Fruit fly (Drosophila melanogaster) whole organism, pupa: ENCODE results near the gene CG7950.

Experiments
- CG10348 ChIP-seq: fragments of 200-800 bp; sonication (Bioruptor generic); IDR thresholded peaks from 2 replicates; pipeline ENCODE4 v1.3.6; 2022; ENCODE audit warnings: missing biosample characterization, missing genetic modification characterization
- CG12605 ChIP-seq: fragments of 200-800 bp; sonication (Bioruptor generic); IDR thresholded peaks from 2 replicates; pipeline ENCODE4 v1.3.6; 2022; ENCODE audit warnings: missing biosample characterization, missing genetic modification characterization
- CG13204 ChIP-seq: fragments of 200-800 bp; sonication (Bioruptor generic); optimal IDR thresholded peaks from 2 replicates; lab custom pipeline; 2018; ENCODE audit warnings: missing biosample characterization, mild to moderate bottlenecking, missing genetic modification characterization, moderate library complexity
- CG14655 ChIP-seq: fragments of 200-800 bp; sonication (Bioruptor generic); optimal IDR thresholded peaks from 3 replicates; lab custom pipeline; 2017; ENCODE audit warnings: mild to moderate bottlenecking, missing biosample characterization, missing genetic modification reagents, missing genetic modification characterization
- CG15710 ChIP-seq: fragments of 200-800 bp; sonication (Bioruptor generic); optimal IDR thresholded peaks from 2 replicates; lab custom pipeline; 2018; ENCODE audit warnings: missing biosample characterization, mild to moderate bottlenecking, missing genetic modification characterization, moderate library complexity
- CG17806 ChIP-seq: fragments of 200-800 bp; sonication (Bioruptor generic); optimal IDR thresholded peaks from 2 replicates; lab custom pipeline; 2018; ENCODE audit warnings: missing biosample characterization, mild to moderate bottlenecking, missing genetic modification characterization, moderate library complexity
- CG32121 ChIP-seq: fragments of 200-800 bp; sonication (Bioruptor generic); IDR thresholded peaks from 2 replicates; pipeline ENCODE4 v1.3.6; 2022; ENCODE audit warnings: missing biosample characterization, missing genetic modification characterization
- CG34367 ChIP-seq: fragments of 200-800 bp; sonication (Bioruptor generic); optimal IDR thresholded peaks from 2 replicates; lab custom pipeline; 2018; ENCODE audit warnings: missing biosample characterization, mild to moderate bottlenecking, missing genetic modification characterization
- CG4496 ChIP-seq: fragments of 200-800 bp; sonication (Bioruptor generic); IDR thresholded peaks from 3 replicates; pipeline ENCODE4 v1.3.6; 2022; ENCODE audit warnings: missing biosample characterization, missing genetic modification characterization
- CG8159 ChIP-seq: fragments of 200-800 bp; sonication (Bioruptor generic); optimal IDR thresholded peaks from 3 replicates; lab custom pipeline; 2018; ENCODE audit warnings: missing biosample characterization, mild to moderate bottlenecking, missing genetic modification characterization, moderate library complexity
- CG8301 ChIP-seq: fragments of 200-800 bp; sonication (Bioruptor generic); optimal IDR thresholded peaks from 2 replicates; lab custom pipeline; 2018; ENCODE audit warnings: missing biosample characterization, mild to moderate bottlenecking, missing genetic modification characterization
- CG9948 ChIP-seq: fragments of 200-800 bp; sonication (Bioruptor generic); optimal IDR thresholded peaks from 2 replicates; lab custom pipeline; 2018; ENCODE audit warnings: missing biosample characterization, mild to moderate bottlenecking, missing genetic modification characterization, moderate library complexity
- D1 ChIP-seq: fragments of 200-800 bp; sonication (Bioruptor generic); optimal IDR thresholded peaks from 2 replicates; lab custom pipeline; 2018; ENCODE audit warnings: missing biosample characterization, mild to moderate bottlenecking, missing genetic modification characterization, moderate library complexity
- EcR ChIP-seq: fragments of 200-800 bp; sonication (Bioruptor generic); optimal IDR thresholded peaks from 3 replicates; lab custom pipeline; 2019; ENCODE audit warnings: missing biosample characterization, missing genetic modification characterization, mild to moderate bottlenecking, moderate library complexity, missing genetic modification reagents
- Ets98B ChIP-seq: fragments of 200-800 bp; sonication (Bioruptor generic); IDR thresholded peaks from 2 replicates; pipeline ENCODE4 v1.3.6; 2022; ENCODE audit warnings: missing biosample characterization, missing genetic modification characterization
- Pif1A ChIP-seq: fragments of 200-800 bp; sonication (Bioruptor generic); optimal IDR thresholded peaks from 3 replicates; lab custom pipeline; 2016; ENCODE audit warnings: missing biosample characterization, missing genetic modification characterization
- Pif1B ChIP-seq: fragments of 200-800 bp; sonication (Bioruptor generic); optimal IDR thresholded peaks from 3 replicates; lab custom pipeline; 2016; ENCODE audit warnings: missing biosample characterization, missing genetic modification characterization
- Snoo ChIP-seq: fragments of 200-800 bp; sonication (Bioruptor generic); optimal IDR thresholded peaks from 3 replicates; lab custom pipeline; 2017; ENCODE audit warnings: missing biosample characterization, mild to moderate bottlenecking, missing genetic modification characterization, inconsistent platforms
- fd96Ca ChIP-seq: fragments of 200-800 bp; sonication (Bioruptor generic); IDR thresholded peaks from 3 replicates; pipeline ENCODE4 v1.3.6; 2022; ENCODE audit warnings: missing biosample characterization, missing genetic modification characterization
- gl ChIP-seq: fragments of 200-800 bp; sonication (Bioruptor generic); optimal IDR thresholded peaks from 2 replicates; lab custom pipeline; 2018; ENCODE audit warnings: missing biosample characterization, mild to moderate bottlenecking, missing genetic modification characterization
- rn ChIP-seq: fragments of 200-800 bp; sonication (Bioruptor generic); IDR thresholded peaks from 2 replicates; pipeline ENCODE4 v1.3.6; 2022; ENCODE audit warnings: missing biosample characterization, missing genetic modification characterization

CG7950 gene

dm6 chr3R:30066004-30066403 is 9.3 kb downstream of the CG7950 start:
- TF ChIP-seq gl (tag; lab: Kevin White, UChicago), result no peak
- TF ChIP-seq EcR, result peak; percentile 83

dm6 chr3R:30070198-30070597 is 13.5 kb downstream of the CG7950 start:
- TF ChIP-seq CG8159 (tag; lab: Kevin White, UChicago) (no peak), EcR (no peak), Snoo (tag; lab: Kevin White, UChicago) (no peak), CG17806 (tag; lab: Kevin White, UChicago) (no peak), Ets98B (GFP tag; lab: Robert Waterston, UW) (no peak), CG32121 (GFP tag; lab: Robert Waterston, UW) (no peak)

dm6 chr3R:30071827-30072226 is 15.2 kb downstream of the CG7950 start:
- TF ChIP-seq Pif1B (GFP tag; lab: Kevin White, UChicago), result peak; percentile 34
- no peak for TF ChIP-seq CG13204 (GFP tag; lab: Kevin White, UChicago)
- TF ChIP-seq Ets98B (GFP tag; lab: Robert Waterston, UW), result peak; percentile 44; the same call in 1 of the 2 replicates
- peak; percentile 72 for TF ChIP-seq CG4496 (GFP tag; lab: Robert Waterston, UW)
- TF ChIP-seq CG12605 (GFP tag; lab: Robert Waterston, UW), result peak; percentile 44; the same call in 1 of the 2 replicates
- TF ChIP-seq fd96Ca, result peak; percentile 49; the same call in 1 of the 3 replicates
- 0 out of 2 replicates have a peak, but pooled peaks have one; percentile 25 for TF ChIP-seq CG32121 (GFP tag; lab: Robert Waterston, UW)
- TF ChIP-seq CG10348 (GFP tag; lab: Robert Waterston, UW), result no peak
- TF ChIP-seq CG8301, result peak; percentile 1
- peak; percentile 11 for TF ChIP-seq CG14655 (GFP tag; lab: Kevin White, UChicago)
- no peak for TF ChIP-seq rn

dm6 chr3R:30076088-30076487 is 19.4 kb downstream of the CG7950 start:
- TF ChIP-seq CG10348 (GFP tag; lab: Robert Waterston, UW) (no peak; the same call in 1 of the 2 replicates), CG9948 (tag; lab: Kevin White, UChicago) (peak; percentile 56), Pif1A (peak; percentile 17), gl (tag; lab: Kevin White, UChicago) (no peak), CG8159 (tag; lab: Kevin White, UChicago) (peak; percentile 57), fd96Ca (peak; percentile 82), CG12605 (GFP tag; lab: Robert Waterston, UW) (no peak), CG15710 (tag; lab: Kevin White, UChicago) (peak; percentile 66), CG8301 (peak; percentile 69), CG32121 (GFP tag; lab: Robert Waterston, UW) (no peak), D1 (tag; lab: Kevin White, UChicago) (no peak), Snoo (tag; lab: Kevin White, UChicago) (peak; percentile 56), rn (no peak), CG4496 (GFP tag; lab: Robert Waterston, UW) (peak; percentile 63; the same call in 1 of the 3 replicates), Ets98B (GFP tag; lab: Robert Waterston, UW) (peak; percentile 52), EcR (peak; percentile 53), Pif1B (GFP tag; lab: Kevin White, UChicago) (no peak), CG17806 (tag; lab: Kevin White, UChicago) (peak; percentile 51), CG34367 (tag; lab: Kevin White, UChicago) (peak; percentile 53), CG14655 (GFP tag; lab: Kevin White, UChicago) (peak; percentile 72)

dm6 chr3R:30083215-30083614 is 26.6 kb downstream of the CG7950 start:
- TF ChIP-seq CG8159 (tag; lab: Kevin White, UChicago) (peak; percentile 23), rn (no peak), CG32121 (GFP tag; lab: Robert Waterston, UW) (no peak), Pif1A (peak; percentile 13), D1 (tag; lab: Kevin White, UChicago) (no peak), CG14655 (GFP tag; lab: Kevin White, UChicago) (no peak), Snoo (tag; lab: Kevin White, UChicago) (no peak), CG12605 (GFP tag; lab: Robert Waterston, UW) (no peak)

- TF ChIP-seq CG32121 (GFP tag; lab: Robert Waterston, UW) (no peak), CG13204 (GFP tag; lab: Kevin White, UChicago) (no peak), Snoo (tag; lab: Kevin White, UChicago) (no peak), fd96Ca (no peak), D1 (tag; lab: Kevin White, UChicago) (no peak), CG14655 (GFP tag; lab: Kevin White, UChicago) (no peak), Pif1A (no peak), CG8159 (tag; lab: Kevin White, UChicago) (no peak), EcR (no peak), Pif1B (GFP tag; lab: Kevin White, UChicago) (no peak), CG15710 (tag; lab: Kevin White, UChicago) (no peak), CG34367 (tag; lab: Kevin White, UChicago) (no peak), CG9948 (tag; lab: Kevin White, UChicago) (no peak), gl (tag; lab: Kevin White, UChicago) (no peak), CG12605 (GFP tag; lab: Robert Waterston, UW) (no peak), CG4496 (GFP tag; lab: Robert Waterston, UW) (no peak), Ets98B (GFP tag; lab: Robert Waterston, UW) (no peak), CG17806 (tag; lab: Kevin White, UChicago) (no peak), rn (no peak), CG8301 (no peak)
These were observed 27.5 kb downstream of the CG7950 start for dm6 chr3R:30084137-30084536.
